Worm (Caenorhabditis elegans) whole organism, mixed stage, embryonic: ENCODE results near the gene F26F2.11.

Experiments used
- M03D4.4 ChIP-seq: sonication (generic microtip); optimal IDR thresholded peaks from 2 replicates; lab custom pipeline; 2017; ENCODE audit warnings: mild to moderate bottlenecking, missing genetic modification characterization, missing compliant biosample characterization
- bed-3 ChIP-seq: fragments of 200-800 bp; sonication (Bioruptor generic); optimal IDR thresholded peaks from 3 replicates; lab custom pipeline; 2018; ENCODE audit warnings: mild to moderate bottlenecking, missing genetic modification characterization, moderate library complexity, missing compliant biosample characterization
- blmp-1 ChIP-seq: fragments of 150-350 bp; optimal IDR thresholded peaks from 2 replicates; lab custom pipeline; 2014; ENCODE audit warnings: missing biosample characterization, missing genetic modification characterization
- ceh-39 ChIP-seq: fragments of 150-350 bp; optimal IDR thresholded peaks from 2 replicates; lab custom pipeline; 2014; ENCODE audit warnings: missing biosample characterization, missing genetic modification characterization
- ces-1 ChIP-seq: fragments of 150-350 bp; optimal IDR thresholded peaks from 2 replicates; lab custom pipeline; 2014; ENCODE audit warnings: missing biosample characterization, missing genetic modification reagents, missing genetic modification characterization
- cnd-1 ChIP-seq: fragments of 200-800 bp; sonication (Bioruptor generic); optimal IDR thresholded peaks from 2 replicates; lab custom pipeline; 2018; ENCODE audit warnings: mild to moderate bottlenecking, missing genetic modification characterization, missing compliant biosample characterization
- drap-1 ChIP-seq: fragments of 200-800 bp; sonication (Bioruptor generic); optimal IDR thresholded peaks from 3 replicates; lab custom pipeline; 2018; ENCODE audit warnings: mild to moderate bottlenecking, missing genetic modification characterization, missing compliant biosample characterization
- elt-1 ChIP-seq: sonication (generic microtip); optimal IDR thresholded peaks from 2 replicates; lab custom pipeline; 2017; ENCODE audit warnings: missing genetic modification characterization, mild to moderate bottlenecking, missing compliant biosample characterization, antibody characterized with exemption, moderate library complexity, borderline replicate concordance; ENCODE audit not compliant: insufficient read depth
- elt-3 ChIP-seq: fragments of 150-350 bp; optimal IDR thresholded peaks from 2 replicates; lab custom pipeline; 2014; ENCODE audit warnings: missing biosample characterization, missing genetic modification characterization
- flh-1 ChIP-seq: fragments of 200-800 bp; sonication (Bioruptor generic); optimal IDR thresholded peaks from 2 replicates; lab custom pipeline; 2018; ENCODE audit warnings: mild to moderate bottlenecking, missing genetic modification characterization, moderate library complexity, missing compliant biosample characterization
- hlh-1 ChIP-seq: fragments of 150-350 bp; optimal IDR thresholded peaks from 2 replicates; lab custom pipeline; 2014; ENCODE audit warnings: missing biosample characterization, missing genetic modification reagents, missing genetic modification characterization
- lin-32 ChIP-seq: fragments of 200-800 bp; sonication (Bioruptor generic); optimal IDR thresholded peaks from 2 replicates; lab custom pipeline; 2018; ENCODE audit warnings: mild to moderate bottlenecking, missing genetic modification characterization, missing compliant biosample characterization
- lsy-2 ChIP-seq: fragments of 150-350 bp; optimal IDR thresholded peaks from 2 replicates; lab custom pipeline; 2014; ENCODE audit warnings: missing biosample characterization, missing genetic modification characterization
- mep-1 ChIP-seq: fragments of 150-350 bp; optimal IDR thresholded peaks from 2 replicates; lab custom pipeline; 2017; ENCODE audit warnings: missing biosample characterization, missing genetic modification reagents, missing genetic modification characterization, inconsistent platforms
- mls-2 ChIP-seq: sonication (generic microtip); optimal IDR thresholded peaks from 2 replicates; lab custom pipeline; 2016; ENCODE audit warnings: mild to moderate bottlenecking, missing genetic modification characterization, moderate library complexity, missing compliant biosample characterization
- nhr-12 ChIP-seq: fragments of 150-350 bp; optimal IDR thresholded peaks from 2 replicates; lab custom pipeline; 2014; ENCODE audit warnings: missing biosample characterization, missing genetic modification characterization
- nhr-2 ChIP-seq: fragments of 150-350 bp; optimal IDR thresholded peaks from 2 replicates; lab custom pipeline; 2014; ENCODE audit warnings: missing biosample characterization, missing genetic modification characterization
- nhr-237 ChIP-seq: fragments of 150-350 bp; optimal IDR thresholded peaks from 2 replicates; lab custom pipeline; 2014; ENCODE audit warnings: missing biosample characterization, missing genetic modification characterization
- nhr-28 ChIP-seq: fragments of 150-350 bp; optimal IDR thresholded peaks from 2 replicates; lab custom pipeline; 2014; ENCODE audit warnings: missing biosample characterization, missing genetic modification characterization
- pha-4 ChIP-seq: fragments of 150-350 bp; optimal IDR thresholded peaks from 2 replicates; lab custom pipeline; 2018; ENCODE audit warnings: missing biosample characterization, missing genetic modification reagents, missing genetic modification characterization
- sem-2 ChIP-seq: fragments of 200-800 bp; sonication (Bioruptor generic); optimal IDR thresholded peaks from 2 replicates; lab custom pipeline; 2018; ENCODE audit warnings: mild to moderate bottlenecking, missing genetic modification characterization, missing compliant biosample characterization
- snpc-4 ChIP-seq: fragments of 150-350 bp; optimal IDR thresholded peaks from 2 replicates; lab custom pipeline; 2014; ENCODE audit warnings: missing biosample characterization, missing genetic modification characterization
- sptf-1 ChIP-seq: sonication (generic microtip); optimal IDR thresholded peaks from 2 replicates; lab custom pipeline; 2017; ENCODE audit warnings: mild to moderate bottlenecking, missing genetic modification characterization, moderate library complexity, missing compliant biosample characterization
- tbx-8 ChIP-seq: fragments of 200-800 bp; sonication (Bioruptor generic); optimal IDR thresholded peaks from 2 replicates; lab custom pipeline; 2018; ENCODE audit warnings: mild to moderate bottlenecking, missing genetic modification characterization, moderate library complexity, missing compliant biosample characterization
- unc-120 ChIP-seq: sonication (generic microtip); optimal IDR thresholded peaks from 2 replicates; lab custom pipeline; 2017; ENCODE audit warnings: missing genetic modification characterization, missing compliant biosample characterization; ENCODE audit not compliant: poor library complexity, severe bottlenecking
- unc-62 ChIP-seq: fragments of 150-350 bp; optimal IDR thresholded peaks from 2 replicates; lab custom pipeline; 2014; ENCODE audit warnings: missing biosample characterization, missing genetic modification reagents, missing genetic modification characterization
- zip-8 ChIP-seq: fragments of 150-350 bp; optimal IDR thresholded peaks from 2 replicates; lab custom pipeline; 2014; ENCODE audit warnings: missing biosample characterization, missing genetic modification characterization
- ztf-11 ChIP-seq: fragments of 150-350 bp; optimal IDR thresholded peaks from 2 replicates; lab custom pipeline; 2014; ENCODE audit warnings: missing biosample characterization, missing genetic modification characterization

The F26F2.11 gene

ce11 chrV:20634330-20634729 is 38.8 kb upstream of the F26F2.11 start, which contains the start of gene F46B3.16:
Gene F46B3.16 (plus strand): TSS chrV:20634630.
- TF ChIP-seq ztf-11 (tag; lab: Kevin White, UChicago) (no peak), drap-1 (GFP tag; lab: Kevin White, UChicago) (no peak), nhr-28 (tag; lab: Kevin White, UChicago) (no peak), ceh-39 (tag; lab: Kevin White, UChicago) (no peak), lsy-2 (tag; lab: Kevin White, UChicago) (no peak), nhr-12 (no peak), mep-1 (no peak), unc-62 (GFP tag; lab: Kevin White, UChicago) (no peak), tbx-8 (GFP tag; lab: Kevin White, UChicago) (no peak)

ce11 chrV:20633619-20634018 is 38.1 kb upstream of the F26F2.11 start, which contains the start of gene F46B3.15:
Gene F46B3.15 (minus strand): TSS chrV:20633719.
- no peak for TF ChIP-seq tbx-8 (GFP tag; lab: Kevin White, UChicago)
- TF ChIP-seq unc-120 (tag; lab: Kevin White, UChicago): no peak
- TF ChIP-seq lsy-2 (tag; lab: Kevin White, UChicago): no peak
- TF ChIP-seq nhr-2 (tag; lab: Kevin White, UChicago): no peak
- no peak for TF ChIP-seq pha-4 (tag; lab: Kevin White, UChicago)
- TF ChIP-seq nhr-12: no peak
- no peak for TF ChIP-seq blmp-1 (tag; lab: Kevin White, UChicago)
- TF ChIP-seq drap-1 (GFP tag; lab: Kevin White, UChicago): no peak
- TF ChIP-seq zip-8 (tag; lab: Kevin White, UChicago): no peak
- TF ChIP-seq lin-32 (GFP tag; lab: Kevin White, UChicago): no peak
- no peak for TF ChIP-seq ces-1
- no peak for TF ChIP-seq flh-1 (GFP tag; lab: Kevin White, UChicago)
- no peak for TF ChIP-seq cnd-1 (tag; lab: Kevin White, UChicago)
- TF ChIP-seq M03D4.4 (tag; lab: Kevin White, UChicago): no peak

ce11 chrV:20631255-20631654 is 35.7 kb upstream of the F26F2.11 start, which contains the start of gene F46B3.14:
Gene F46B3.14 (minus strand): TSS chrV:20631355.
- no peak for TF ChIP-seq ztf-11 (tag; lab: Kevin White, UChicago)
- no peak for TF ChIP-seq sem-2
- TF ChIP-seq hlh-1 (tag; lab: Kevin White, UChicago): no peak
- no peak for TF ChIP-seq nhr-2 (tag; lab: Kevin White, UChicago)
- TF ChIP-seq M03D4.4 (tag; lab: Kevin White, UChicago): no peak
- TF ChIP-seq zip-8 (tag; lab: Kevin White, UChicago): no peak
- no peak for TF ChIP-seq lin-32 (GFP tag; lab: Kevin White, UChicago)
- TF ChIP-seq elt-3 (tag; lab: Kevin White, UChicago): no peak
- TF ChIP-seq flh-1 (GFP tag; lab: Kevin White, UChicago): no peak
- TF ChIP-seq tbx-8 (GFP tag; lab: Kevin White, UChicago): no peak
- no peak for TF ChIP-seq elt-1 (tag; lab: Kevin White, UChicago)
- no peak for TF ChIP-seq cnd-1 (tag; lab: Kevin White, UChicago)

- no peak for TF ChIP-seq ces-1
- TF ChIP-seq sem-2: no peak
- no peak for TF ChIP-seq drap-1 (GFP tag; lab: Kevin White, UChicago)
- TF ChIP-seq snpc-4 (tag; lab: Kevin White, UChicago): no peak
- no peak for TF ChIP-seq M03D4.4 (tag; lab: Kevin White, UChicago)
- TF ChIP-seq lsy-2 (tag; lab: Kevin White, UChicago): no peak
- TF ChIP-seq elt-1 (tag; lab: Kevin White, UChicago): no peak
- TF ChIP-seq unc-62 (GFP tag; lab: Kevin White, UChicago): no peak
- TF ChIP-seq ztf-11 (tag; lab: Kevin White, UChicago): no peak
- no peak for TF ChIP-seq unc-120 (tag; lab: Kevin White, UChicago)
- TF ChIP-seq mep-1: no peak
- TF ChIP-seq mls-2 (tag; lab: Kevin White, UChicago): no peak
- TF ChIP-seq cnd-1 (tag; lab: Kevin White, UChicago): no peak
- no peak for TF ChIP-seq hlh-1 (tag; lab: Kevin White, UChicago)
These were observed 30.6 kb upstream of the F26F2.11 start, which contains the start of the genes F46B3.9 and srz-18 for ce11 chrV:20626043-20626761. Gene F46B3.9 (minus strand): TSS chrV:20626143. Gene srz-18 (plus strand): TSS chrV:20626711.

- no peak for TF ChIP-seq hlh-1 (tag; lab: Kevin White, UChicago)
- no peak for TF ChIP-seq flh-1 (GFP tag; lab: Kevin White, UChicago)
- no peak for TF ChIP-seq nhr-2 (tag; lab: Kevin White, UChicago)
- TF ChIP-seq nhr-237 (tag; lab: Kevin White, UChicago): no peak
- TF ChIP-seq snpc-4 (tag; lab: Kevin White, UChicago): no peak
- no peak for TF ChIP-seq mep-1
- no peak for TF ChIP-seq cnd-1 (tag; lab: Kevin White, UChicago)
- TF ChIP-seq nhr-28 (tag; lab: Kevin White, UChicago): no peak
- no peak for TF ChIP-seq sptf-1
- TF ChIP-seq drap-1 (GFP tag; lab: Kevin White, UChicago): no peak
- no peak for TF ChIP-seq bed-3 (GFP tag; lab: Kevin White, UChicago)
- TF ChIP-seq blmp-1 (tag; lab: Kevin White, UChicago): no peak
- no peak for TF ChIP-seq ces-1
These were observed 29.7 kb upstream of the F26F2.11 start for ce11 chrV:20625260-20625659.
